Fruit fly (Drosophila melanogaster) whole organism, pupa: ENCODE data around the gene Gdap1.
A peak's percentile ranks its signal among the peaks of the same experiment; 100 is the strongest.

Experiments used
- CG10348 ChIP-seq: fragments of 200-800 bp; sonication (Bioruptor generic); IDR thresholded peaks from 2 replicates; pipeline ENCODE4 v1.3.6; 2022; ENCODE audit warnings: missing biosample characterization, missing genetic modification characterization
- CG12605 ChIP-seq: fragments of 200-800 bp; sonication (Bioruptor generic); IDR thresholded peaks from 2 replicates; pipeline ENCODE4 v1.3.6; 2022; ENCODE audit warnings: missing biosample characterization, missing genetic modification characterization
- CG13204 ChIP-seq: fragments of 200-800 bp; sonication (Bioruptor generic); optimal IDR thresholded peaks from 2 replicates; lab custom pipeline; 2018; ENCODE audit warnings: missing biosample characterization, mild to moderate bottlenecking, missing genetic modification characterization, moderate library complexity
- CG14655 ChIP-seq: fragments of 200-800 bp; sonication (Bioruptor generic); optimal IDR thresholded peaks from 3 replicates; lab custom pipeline; 2017; ENCODE audit warnings: mild to moderate bottlenecking, missing biosample characterization, missing genetic modification reagents, missing genetic modification characterization
- CG15710 ChIP-seq: fragments of 200-800 bp; sonication (Bioruptor generic); optimal IDR thresholded peaks from 2 replicates; lab custom pipeline; 2018; ENCODE audit warnings: missing biosample characterization, mild to moderate bottlenecking, missing genetic modification characterization, moderate library complexity
- CG17806 ChIP-seq: fragments of 200-800 bp; sonication (Bioruptor generic); optimal IDR thresholded peaks from 2 replicates; lab custom pipeline; 2018; ENCODE audit warnings: missing biosample characterization, mild to moderate bottlenecking, missing genetic modification characterization, moderate library complexity
- CG32121 ChIP-seq: fragments of 200-800 bp; sonication (Bioruptor generic); IDR thresholded peaks from 2 replicates; pipeline ENCODE4 v1.3.6; 2022; ENCODE audit warnings: missing biosample characterization, missing genetic modification characterization
- CG34367 ChIP-seq: fragments of 200-800 bp; sonication (Bioruptor generic); optimal IDR thresholded peaks from 2 replicates; lab custom pipeline; 2018; ENCODE audit warnings: missing biosample characterization, mild to moderate bottlenecking, missing genetic modification characterization
- CG4496 ChIP-seq: fragments of 200-800 bp; sonication (Bioruptor generic); IDR thresholded peaks from 3 replicates; pipeline ENCODE4 v1.3.6; 2022; ENCODE audit warnings: missing biosample characterization, missing genetic modification characterization
- CG8159 ChIP-seq: fragments of 200-800 bp; sonication (Bioruptor generic); optimal IDR thresholded peaks from 3 replicates; lab custom pipeline; 2018; ENCODE audit warnings: missing biosample characterization, mild to moderate bottlenecking, missing genetic modification characterization, moderate library complexity
- CG8301 ChIP-seq: fragments of 200-800 bp; sonication (Bioruptor generic); optimal IDR thresholded peaks from 2 replicates; lab custom pipeline; 2018; ENCODE audit warnings: missing biosample characterization, mild to moderate bottlenecking, missing genetic modification characterization
- CG9948 ChIP-seq: fragments of 200-800 bp; sonication (Bioruptor generic); optimal IDR thresholded peaks from 2 replicates; lab custom pipeline; 2018; ENCODE audit warnings: missing biosample characterization, mild to moderate bottlenecking, missing genetic modification characterization, moderate library complexity
- D1 ChIP-seq: fragments of 200-800 bp; sonication (Bioruptor generic); optimal IDR thresholded peaks from 2 replicates; lab custom pipeline; 2018; ENCODE audit warnings: missing biosample characterization, mild to moderate bottlenecking, missing genetic modification characterization, moderate library complexity
- EcR ChIP-seq: fragments of 200-800 bp; sonication (Bioruptor generic); optimal IDR thresholded peaks from 3 replicates; lab custom pipeline; 2019; ENCODE audit warnings: missing biosample characterization, missing genetic modification characterization, mild to moderate bottlenecking, moderate library complexity, missing genetic modification reagents
- Ets98B ChIP-seq: fragments of 200-800 bp; sonication (Bioruptor generic); IDR thresholded peaks from 2 replicates; pipeline ENCODE4 v1.3.6; 2022; ENCODE audit warnings: missing biosample characterization, missing genetic modification characterization
- Pif1B ChIP-seq: fragments of 200-800 bp; sonication (Bioruptor generic); optimal IDR thresholded peaks from 3 replicates; lab custom pipeline; 2016; ENCODE audit warnings: missing biosample characterization, missing genetic modification characterization
- Snoo ChIP-seq: fragments of 200-800 bp; sonication (Bioruptor generic); optimal IDR thresholded peaks from 3 replicates; lab custom pipeline; 2017; ENCODE audit warnings: missing biosample characterization, mild to moderate bottlenecking, missing genetic modification characterization, inconsistent platforms
- fd96Ca ChIP-seq: fragments of 200-800 bp; sonication (Bioruptor generic); IDR thresholded peaks from 3 replicates; pipeline ENCODE4 v1.3.6; 2022; ENCODE audit warnings: missing biosample characterization, missing genetic modification characterization
- gl ChIP-seq: fragments of 200-800 bp; sonication (Bioruptor generic); optimal IDR thresholded peaks from 2 replicates; lab custom pipeline; 2018; ENCODE audit warnings: missing biosample characterization, mild to moderate bottlenecking, missing genetic modification characterization
- rn ChIP-seq: fragments of 200-800 bp; sonication (Bioruptor generic); IDR thresholded peaks from 2 replicates; pipeline ENCODE4 v1.3.6; 2022; ENCODE audit warnings: missing biosample characterization, missing genetic modification characterization

Gdap1 gene

DNA sequence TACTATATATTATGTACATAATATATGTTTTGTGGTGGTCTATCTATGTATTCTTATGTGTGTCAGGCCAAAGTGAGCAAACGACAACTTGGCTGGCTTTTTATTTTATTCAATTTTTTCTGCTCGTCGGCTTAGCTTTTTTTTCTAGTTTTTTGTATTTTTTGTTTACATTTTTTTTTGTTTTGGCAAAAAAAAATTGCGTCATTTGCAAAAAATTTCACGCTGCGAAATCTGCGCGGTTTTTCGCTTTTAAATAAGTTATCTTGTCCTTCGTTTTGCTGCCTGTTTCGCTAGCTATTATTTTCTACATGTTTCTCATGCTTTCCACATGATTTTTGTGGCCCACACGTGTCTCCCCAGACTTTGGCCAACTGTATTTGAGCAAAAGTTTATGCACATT, 30.7 kb downstream of the Gdap1 start:
- TF ChIP-seq CG12605 (GFP tag; lab: Robert Waterston, UW) (no peak), CG4496 (GFP tag; lab: Robert Waterston, UW) (no peak), D1 (tag; lab: Kevin White, UChicago) (no peak), EcR (GFP tag; lab: Kevin White, UChicago) (no peak), CG13204 (no peak), rn (GFP tag; lab: Robert Waterston, UW) (no peak), CG15710 (tag; lab: Kevin White, UChicago) (no peak), Snoo (tag; lab: Kevin White, UChicago) (no peak), CG8301 (tag; lab: Kevin White, UChicago) (no peak), fd96Ca (GFP tag; lab: Robert Waterston, UW) (no peak), CG17806 (tag; lab: Kevin White, UChicago) (no peak), CG9948 (no peak), CG14655 (GFP tag; lab: Kevin White, UChicago) (no peak), CG34367 (no peak)

dm6 chr3L:5176071-5176470, 34.3 kb downstream of the Gdap1 start:
- TF ChIP-seq Pif1B (GFP tag; lab: Kevin White, UChicago), result no peak
- TF ChIP-seq CG8159, result no peak
- TF ChIP-seq CG9948, result no peak
- no peak for TF ChIP-seq Ets98B
- TF ChIP-seq CG13204, result peak; percentile 17
- TF ChIP-seq CG15710 (tag; lab: Kevin White, UChicago), result no peak
- TF ChIP-seq CG32121 (GFP tag; lab: Robert Waterston, UW), result no peak
- TF ChIP-seq CG14655 (GFP tag; lab: Kevin White, UChicago), result peak; percentile 20
- TF ChIP-seq CG12605 (GFP tag; lab: Robert Waterston, UW), result no peak
- peak; percentile 58 for TF ChIP-seq EcR (GFP tag; lab: Kevin White, UChicago)
- no peak for TF ChIP-seq D1 (tag; lab: Kevin White, UChicago)
- no peak for TF ChIP-seq CG34367
- TF ChIP-seq Snoo (tag; lab: Kevin White, UChicago), result no peak
- TF ChIP-seq CG4496 (GFP tag; lab: Robert Waterston, UW), result 0 out of 3 replicates have a peak, but pooled peaks have one; percentile 14
- TF ChIP-seq CG8301 (tag; lab: Kevin White, UChicago), result no peak

DNA sequence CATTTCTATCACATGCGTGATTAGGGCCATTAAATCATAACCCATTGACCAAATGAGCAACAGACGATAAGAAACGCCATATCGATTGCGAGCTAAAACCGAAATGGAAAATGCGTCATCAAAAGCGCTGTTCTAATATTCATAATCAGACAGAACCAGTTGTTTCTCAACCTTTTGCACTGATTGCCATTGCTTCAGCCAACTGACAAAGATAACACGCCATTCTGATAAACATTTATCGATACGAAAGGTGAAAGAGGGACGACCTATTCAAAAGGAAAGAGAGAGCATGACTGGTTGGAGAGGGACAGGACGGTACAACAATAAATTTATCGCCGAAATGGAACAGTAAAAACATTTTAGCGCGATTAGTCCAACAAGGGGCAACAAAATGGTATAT, 35.0 kb downstream of the Gdap1 start:
- no peak for TF ChIP-seq fd96Ca (GFP tag; lab: Robert Waterston, UW)
- peak; percentile 81 for TF ChIP-seq EcR (GFP tag; lab: Kevin White, UChicago)
- no peak for TF ChIP-seq CG17806 (tag; lab: Kevin White, UChicago)
- TF ChIP-seq, all 21 proteins: peak for 1

dm6 chr3L:5178903-5179302, 37.1 kb downstream of the Gdap1 start:
- TF ChIP-seq CG8159 (no peak), EcR (GFP tag; lab: Kevin White, UChicago) (no peak), fd96Ca (GFP tag; lab: Robert Waterston, UW) (no peak), CG10348 (no peak)

DNA sequence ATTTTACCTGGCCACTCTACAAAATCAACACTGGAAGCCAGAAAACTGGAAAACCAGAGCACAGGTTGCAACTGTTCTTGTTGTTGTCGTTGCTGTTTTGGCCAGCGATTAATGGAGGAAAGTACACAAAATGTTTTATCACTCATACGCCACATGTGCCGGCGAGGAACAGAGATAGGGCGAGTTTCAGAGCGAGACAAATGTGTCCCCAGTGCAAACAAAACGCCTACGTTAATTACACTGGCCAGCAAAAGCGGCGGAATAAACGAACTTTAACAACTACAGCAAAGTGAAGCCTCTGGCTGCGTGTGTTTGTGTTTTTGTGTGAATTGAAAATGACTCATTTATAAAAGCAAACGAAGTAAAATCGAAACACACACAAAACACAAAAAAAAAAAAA, 38.4 kb downstream of the Gdap1 start:
- TF ChIP-seq Snoo (tag; lab: Kevin White, UChicago) (no peak), CG9948 (no peak), CG13204 (no peak), D1 (tag; lab: Kevin White, UChicago) (no peak), CG4496 (GFP tag; lab: Robert Waterston, UW) (no peak), CG10348 (no peak), Pif1B (GFP tag; lab: Kevin White, UChicago) (no peak), fd96Ca (GFP tag; lab: Robert Waterston, UW) (no peak), CG14655 (GFP tag; lab: Kevin White, UChicago) (no peak), CG17806 (tag; lab: Kevin White, UChicago) (no peak), CG34367 (no peak), CG12605 (GFP tag; lab: Robert Waterston, UW) (no peak), CG8301 (tag; lab: Kevin White, UChicago) (no peak), rn (GFP tag; lab: Robert Waterston, UW) (no peak), gl (tag; lab: Kevin White, UChicago) (no peak), EcR (GFP tag; lab: Kevin White, UChicago) (no peak), CG8159 (no peak), CG15710 (tag; lab: Kevin White, UChicago) (no peak), Ets98B (no peak)

DNA sequence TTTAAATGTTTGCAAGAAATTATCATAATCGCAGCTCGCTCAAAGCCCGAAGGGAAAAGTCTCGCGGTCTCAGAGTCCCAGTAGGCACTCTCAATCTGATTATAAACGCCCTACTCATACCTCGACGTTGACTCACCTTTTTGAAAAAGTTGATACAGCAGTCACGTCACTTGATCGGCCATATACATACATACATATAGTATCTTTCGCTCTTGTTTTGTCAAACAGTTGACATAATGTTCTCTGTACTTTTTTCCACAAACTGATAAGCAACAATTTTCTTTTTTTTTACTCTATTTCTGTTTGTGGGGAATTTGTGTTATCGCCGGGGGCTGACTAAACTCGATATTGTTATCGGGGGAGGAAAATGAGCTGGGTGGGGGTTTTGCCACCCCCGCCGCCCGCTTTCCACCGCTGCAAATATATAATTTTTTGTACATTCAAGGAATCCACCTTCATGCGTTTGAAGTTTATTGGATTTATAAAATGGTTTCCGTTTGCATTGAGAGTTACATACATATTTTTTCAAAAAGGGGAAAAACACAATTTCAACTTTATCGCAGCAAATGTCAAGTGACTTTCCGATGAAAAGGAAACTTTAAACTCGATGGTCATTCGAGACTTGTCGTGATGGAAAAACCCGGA, 39.3 kb downstream of the Gdap1 start:
- TF ChIP-seq CG32121 (GFP tag; lab: Robert Waterston, UW) (no peak), CG8301 (tag; lab: Kevin White, UChicago) (no peak), CG12605 (GFP tag; lab: Robert Waterston, UW) (no peak), CG8159 (no peak), CG15710 (tag; lab: Kevin White, UChicago) (no peak), CG4496 (GFP tag; lab: Robert Waterston, UW) (no peak)
